Worm (Caenorhabditis elegans): ENCODE results near the gene tbcc-1.
A peak's percentile ranks its signal among the peaks of the same experiment; 100 is the strongest.

tbcc-1 gene

ce11 chrIII:2786740-2787139, 1.5 kb upstream of the tbcc-1 start, which contains the start of gene nduc-2:
TSS of gene nduc-2 (plus strand) at chrIII:2786852.
- no peak for TF ChIP-seq tbx-8 (GFP tag; optimal IDR thresholded peaks at IDR 0.05)

ce11 chrIII:2794057-2794456, 5.8 kb downstream of the tbcc-1 start:
- no peak for TF ChIP-seq sem-2 (GFP tag; optimal IDR thresholded peaks at IDR 0.05)

ce11 chrIII:2795442-2796023, 7.3 kb downstream of the tbcc-1 start:
- TF ChIP-seq lin-13 (tag; optimal IDR thresholded peaks at IDR 0.05): no peak
- TF ChIP-seq mep-1 (tag; optimal IDR thresholded peaks at IDR 0.05): no peak
- TF ChIP-seq nhr-28 (tag; optimal IDR thresholded peaks at IDR 0.05): no peak
- no peak for TF ChIP-seq mls-2 (tag; optimal IDR thresholded peaks at IDR 0.05)
- TF ChIP-seq hlh-1 (tag; optimal IDR thresholded peaks at IDR 0.05): no peak
- no peak for TF ChIP-seq cnd-1 (tag; optimal IDR thresholded peaks at IDR 0.05)
- TF ChIP-seq ceh-43 (GFP tag; optimal IDR thresholded peaks at IDR 0.05): no peak
- TF ChIP-seq ceh-83 (GFP tag; optimal IDR thresholded peaks at IDR 0.05): no peak
- no peak for TF ChIP-seq blmp-1 (tag; optimal IDR thresholded peaks at IDR 0.05)
- TF ChIP-seq unc-62 (GFP tag; optimal IDR thresholded peaks at IDR 0.05): no peak
- TF ChIP-seq nhr-2 (tag; optimal IDR thresholded peaks at IDR 0.05): no peak
- no peak for TF ChIP-seq sem-2 (GFP tag; optimal IDR thresholded peaks at IDR 0.05)
- no peak for TF ChIP-seq drap-1 (GFP tag; optimal IDR thresholded peaks at IDR 0.05)
- TF ChIP-seq M03D4.4 (tag; optimal IDR thresholded peaks at IDR 0.05): no peak
- TF ChIP-seq unc-39 (tag; optimal IDR thresholded peaks at IDR 0.05): no peak

ce11 chrIII:2800743-2801142, 12.5 kb downstream of the tbcc-1 start:
- peak; percentile 93 for TF ChIP-seq zip-8 (tag; optimal IDR thresholded peaks at IDR 0.05)
- TF ChIP-seq blmp-1 (tag; optimal IDR thresholded peaks at IDR 0.05): no peak

ce11 chrIII:2801800-2802515, 13.7 kb downstream of the tbcc-1 start, which contains the start of the genes twk-45 and Y71H2AM.25:
TSS of gene twk-45 (minus strand) at chrIII:2801900.
TSS of gene Y71H2AM.25 (plus strand) at chrIII:2802465.
- TF ChIP-seq lsy-2 (tag; optimal IDR thresholded peaks at IDR 0.05) (no peak), sptf-1 (tag; optimal IDR thresholded peaks at IDR 0.05) (no peak), pha-4 (tag; optimal IDR thresholded peaks at IDR 0.05) (no peak)

- TF ChIP-seq unc-62 (GFP tag; optimal IDR thresholded peaks at IDR 0.05): peak; percentile 17
- peak; percentile 49 for TF ChIP-seq nhr-2 (tag; optimal IDR thresholded peaks at IDR 0.05)
- peak; percentile 34 for TF ChIP-seq pha-4 (tag; optimal IDR thresholded peaks at IDR 0.05)
- TF ChIP-seq zip-8 (tag; optimal IDR thresholded peaks at IDR 0.05): no peak
Measured at ce11 chrIII:2804461-2804860, 16.2 kb downstream of the tbcc-1 start.

ce11 chrIII:2805084-2805483, 16.8 kb downstream of the tbcc-1 start, which contains the start of gene Y71H2AM.3:
TSS of gene Y71H2AM.3 (plus strand) at chrIII:2805430.
- peak; percentile 66 for TF ChIP-seq ces-1 (GFP tag; optimal IDR thresholded peaks at IDR 0.05)
- TF ChIP-seq zip-8 (tag; optimal IDR thresholded peaks at IDR 0.05): no peak
- no peak for TF ChIP-seq ham-2 (GFP tag; optimal IDR thresholded peaks at IDR 0.05)
- peak; percentile 35 for TF ChIP-seq nhr-237 (tag; optimal IDR thresholded peaks at IDR 0.05)
- TF ChIP-seq lsy-2 (tag; optimal IDR thresholded peaks at IDR 0.05): peak; percentile 1
- no peak for TF ChIP-seq unc-39 (tag; optimal IDR thresholded peaks at IDR 0.05)
- TF ChIP-seq ceh-39 (tag; optimal IDR thresholded peaks at IDR 0.05): no peak
- TF ChIP-seq mls-2 (tag; optimal IDR thresholded peaks at IDR 0.05): no peak
- no peak for TF ChIP-seq sem-2 (GFP tag; optimal IDR thresholded peaks at IDR 0.05)
- no peak for TF ChIP-seq ceh-83 (GFP tag; optimal IDR thresholded peaks at IDR 0.05)

- TF ChIP-seq hlh-1 (tag; optimal IDR thresholded peaks at IDR 0.05): no peak
- no peak for TF ChIP-seq ceh-43 (GFP tag; optimal IDR thresholded peaks at IDR 0.05)
Measured at ce11 chrIII:2811410-2811809, 23.2 kb downstream of the tbcc-1 start.
